Fruit fly (Drosophila melanogaster) whole organism, embryonic: ENCODE results near the gene Awh.

Source experiments
- ATbp ChIP-seq: fragments of 200-800 bp; sonication (Bioruptor generic); optimal IDR thresholded peaks from 2 replicates; lab custom pipeline; 2017; ENCODE audit warnings: missing biosample characterization, mild to moderate bottlenecking, missing genetic modification characterization, missing genetic modification reagents
- Abd-B ChIP-seq: fragments of 200-800 bp; sonication (Bioruptor generic); optimal IDR thresholded peaks from 2 replicates; lab custom pipeline; 2018; ENCODE audit warnings: missing biosample characterization, mild to moderate bottlenecking, missing genetic modification characterization, moderate library complexity
- Ada2b ChIP-seq: fragments of 200-800 bp; sonication (Bioruptor generic); IDR thresholded peaks from 2 replicates; pipeline ENCODE4 v1.3.6; 2022; ENCODE audit warnings: missing biosample characterization, missing genetic modification characterization
- Awh ChIP-seq: fragments of 200-800 bp; sonication (Bioruptor generic); IDR thresholded peaks from 2 replicates; pipeline ENCODE4, ENCODE4 v1.3.6; 2022; ENCODE audit warnings: missing biosample characterization, missing genetic modification characterization
- BtbVII ChIP-seq: fragments of 200-800 bp; sonication (Bioruptor generic); optimal IDR thresholded peaks from 3 replicates; lab custom pipeline; 2017; ENCODE audit warnings: missing biosample characterization, mild to moderate bottlenecking, missing genetic modification characterization
- Bteb2 ChIP-seq: fragments of 200-800 bp; sonication (Bioruptor generic); optimal IDR thresholded peaks from 2 replicates; lab custom pipeline; 2016; ENCODE audit warnings: missing biosample characterization, missing genetic modification characterization
- CG11398 ChIP-seq: fragments of 200-800 bp; sonication (Bioruptor generic); optimal IDR thresholded peaks from 2 replicates; lab custom pipeline; 2016; ENCODE audit warnings: missing biosample characterization, missing genetic modification characterization
- CG12155 ChIP-seq: fragments of 200-800 bp; sonication (Bioruptor generic); optimal IDR thresholded peaks from 3 replicates; lab custom pipeline; 2016; ENCODE audit warnings: missing biosample characterization, missing genetic modification characterization
- CG12769 ChIP-seq: fragments of 200-800 bp; sonication (Bioruptor generic); optimal IDR thresholded peaks from 2 replicates; lab custom pipeline; 2019; ENCODE audit warnings: missing biosample characterization, mild to moderate bottlenecking, missing genetic modification characterization, moderate library complexity
- CG13296 ChIP-seq: fragments of 200-800 bp; sonication (Bioruptor generic); optimal IDR thresholded peaks from 3 replicates; lab custom pipeline; 2018; ENCODE audit warnings: missing biosample characterization, mild to moderate bottlenecking, missing genetic modification characterization
- CG14014 ChIP-seq: fragments of 200-800 bp; sonication (Bioruptor generic); IDR thresholded peaks from 2 replicates; pipeline ENCODE4 v1.3.6; 2022; ENCODE audit warnings: missing biosample characterization, missing genetic modification characterization
- CG15011 ChIP-seq: fragments of 200-800 bp; sonication (Bioruptor generic); optimal IDR thresholded peaks from 3 replicates; lab custom pipeline; 2018; ENCODE audit warnings: missing biosample characterization, mild to moderate bottlenecking, missing genetic modification characterization
- CG1792 ChIP-seq: fragments of 200-800 bp; sonication (Bioruptor generic); optimal IDR thresholded peaks from 2 replicates; lab custom pipeline; 2016; ENCODE audit warnings: missing biosample characterization, missing genetic modification characterization
- CG2889 ChIP-seq: fragments of 200-800 bp; sonication (Bioruptor generic); IDR thresholded peaks from 3 replicates; pipeline ENCODE4 v1.3.6; 2022; ENCODE audit warnings: missing biosample characterization, missing genetic modification characterization
- CG31224 ChIP-seq: fragments of 200-800 bp; sonication (Bioruptor generic); IDR thresholded peaks from 2 replicates; pipeline ENCODE4 v1.3.6; 2022; ENCODE audit warnings: missing biosample characterization, missing genetic modification characterization
- CG7556 ChIP-seq: fragments of 200-800 bp; sonication (Bioruptor generic); optimal IDR thresholded peaks from 2 replicates; lab custom pipeline; 2017; ENCODE audit warnings: missing biosample characterization, mild to moderate bottlenecking, missing genetic modification characterization
- CG9437 ChIP-seq: fragments of 200-800 bp; sonication (Bioruptor generic); optimal IDR thresholded peaks from 2 replicates; lab custom pipeline; 2018; ENCODE audit warnings: missing biosample characterization, mild to moderate bottlenecking, missing genetic modification characterization
- Doc3 ChIP-seq: fragments of 200-800 bp; sonication (Bioruptor generic); IDR thresholded peaks from 3 replicates; pipeline ENCODE4 v1.3.6; 2022; ENCODE audit warnings: missing biosample characterization, missing genetic modification characterization; ENCODE audit not compliant: partially characterized antibody
- Dref ChIP-seq: fragments of 200-800 bp; sonication (Bioruptor generic); IDR thresholded peaks from 2 replicates; pipeline ENCODE4 v1.3.6; 2022; ENCODE audit warnings: missing biosample characterization, missing genetic modification characterization
- HLH54F ChIP-seq: fragments of 200-800 bp; sonication (Bioruptor generic); optimal IDR thresholded peaks from 3 replicates; lab custom pipeline; 2016; ENCODE audit warnings: missing biosample characterization, missing genetic modification characterization
- Hmr ChIP-seq: fragments of 200-800 bp; sonication (Bioruptor generic); optimal IDR thresholded peaks from 3 replicates; lab custom pipeline; 2017; ENCODE audit warnings: mild to moderate bottlenecking, missing biosample characterization, missing genetic modification reagents, missing genetic modification characterization
- Hmx ChIP-seq: fragments of 200-800 bp; sonication (Bioruptor generic); optimal IDR thresholded peaks from 2 replicates; lab custom pipeline; 2016; ENCODE audit warnings: missing biosample characterization, missing genetic modification characterization
- Ravus ChIP-seq: fragments of 200-800 bp; sonication (Bioruptor generic); IDR thresholded peaks from 2 replicates; pipeline ENCODE4 v1.3.6; 2022; ENCODE audit warnings: missing biosample characterization, missing genetic modification characterization
- Scr ChIP-seq: fragments of 200-800 bp; sonication (Bioruptor generic); IDR thresholded peaks from 2 replicates; pipeline ENCODE4 v1.3.6; 2022; ENCODE audit warnings: missing biosample characterization, missing genetic modification characterization; ENCODE audit not compliant: partially characterized antibody
- Taf1 ChIP-seq: fragments of 200-800 bp; sonication (Bioruptor generic); IDR thresholded peaks from 2 replicates; pipeline ENCODE4 v1.3.6; 2022; ENCODE audit warnings: missing biosample characterization, missing genetic modification characterization
- br ChIP-seq: fragments of >200 bp; optimal IDR thresholded peaks from 2 replicates; lab custom pipeline; 2017
- chm ChIP-seq: fragments of 200-800 bp; sonication (Bioruptor generic); IDR thresholded peaks from 2 replicates; pipeline ENCODE4 v1.3.6; 2022; ENCODE audit warnings: missing biosample characterization, missing genetic modification characterization
- cwo ChIP-seq: fragments of 200-800 bp; sonication (Bioruptor generic); optimal IDR thresholded peaks from 3 replicates; lab custom pipeline; 2017; ENCODE audit warnings: missing biosample characterization, missing genetic modification characterization, mild to moderate bottlenecking, moderate library complexity, missing genetic modification reagents
- danr ChIP-seq: fragments of 200-800 bp; sonication (Bioruptor generic); IDR thresholded peaks from 2 replicates; pipeline ENCODE4 v1.3.6; 2022; ENCODE audit warnings: missing biosample characterization, missing genetic modification characterization
- ewg ChIP-seq: fragments of 200-800 bp; sonication (Bioruptor generic); optimal IDR thresholded peaks from 3 replicates; lab custom pipeline; 2017; ENCODE audit warnings: mild to moderate bottlenecking, missing biosample characterization, missing genetic modification reagents, missing genetic modification characterization
- gfzf ChIP-seq: fragments of 200-800 bp; sonication (Bioruptor generic); optimal IDR thresholded peaks from 2 replicates; lab custom pipeline; 2016; ENCODE audit warnings: missing biosample characterization, mild to moderate bottlenecking, missing genetic modification characterization, moderate library complexity
- gsb ChIP-seq: fragments of 200-800 bp; sonication (Bioruptor generic); IDR thresholded peaks from 2 replicates; pipeline ENCODE4 v1.3.6; 2022; ENCODE audit warnings: missing biosample characterization, missing genetic modification characterization
- gsb-n ChIP-seq: fragments of 200-800 bp; sonication (Bioruptor generic); optimal IDR thresholded peaks from 3 replicates; lab custom pipeline; 2018; ENCODE audit warnings: missing biosample characterization, mild to moderate bottlenecking, missing genetic modification characterization
- gt ChIP-seq: fragments of 200-800 bp; sonication (Bioruptor generic); IDR thresholded peaks from 2 replicates; pipeline ENCODE4 v1.3.6; 2022; ENCODE audit warnings: missing biosample characterization, missing genetic modification characterization
- her ChIP-seq: fragments of 200-800 bp; sonication (Bioruptor generic); optimal IDR thresholded peaks from 2 replicates; lab custom pipeline; 2016; ENCODE audit warnings: missing biosample characterization, missing genetic modification characterization
- hth ChIP-seq: fragments of >200 bp; optimal IDR thresholded peaks from 2 replicates; lab custom pipeline; 2017; ENCODE audit warnings: inconsistent platforms
- kni ChIP-seq: fragments of 200-800 bp; sonication (Bioruptor generic); optimal IDR thresholded peaks from 3 replicates; lab custom pipeline; 2017; ENCODE audit warnings: mild to moderate bottlenecking, missing biosample characterization, missing genetic modification reagents, missing genetic modification characterization
- lola ChIP-seq, 3 experiments: fragments of >200 bp in 2 of 3; fragments of 200-800 bp in 1 of 3; sonication (Bioruptor generic) in 1 of 3; optimal IDR thresholded peaks; 2 replicates each; lab custom pipeline; 2017 to 2019; ENCODE audit warnings: missing biosample characterization in 3 of 3, missing genetic modification characterization in 3 of 3, mild to moderate bottlenecking in 1 of 3, moderate library complexity in 1 of 3
- nmo ChIP-seq: fragments of 200-800 bp; sonication (Bioruptor generic); optimal IDR thresholded peaks from 2 replicates; lab custom pipeline; 2018; ENCODE audit warnings: missing biosample characterization, mild to moderate bottlenecking, missing genetic modification characterization, moderate library complexity
- oc ChIP-seq: fragments of 200-800 bp; sonication (Bioruptor generic); optimal IDR thresholded peaks from 2 replicates; lab custom pipeline; 2018; ENCODE audit warnings: missing biosample characterization, mild to moderate bottlenecking, missing genetic modification characterization, moderate library complexity
- odd ChIP-seq: fragments of 200-800 bp; sonication (Bioruptor generic); optimal IDR thresholded peaks from 2 replicates; lab custom pipeline; 2017; ENCODE audit warnings: missing biosample characterization, mild to moderate bottlenecking, missing genetic modification characterization
- onecut ChIP-seq: fragments of 200-800 bp; sonication (Bioruptor generic); IDR thresholded peaks from 2 replicates; pipeline ENCODE4 v1.3.6; 2022; ENCODE audit warnings: missing biosample characterization, missing genetic modification characterization
- pros ChIP-seq: fragments of 200-800 bp; sonication (Bioruptor generic); optimal IDR thresholded peaks from 3 replicates; lab custom pipeline; 2019; ENCODE audit warnings: missing biosample characterization, mild to moderate bottlenecking, missing genetic modification characterization, moderate library complexity
- salm ChIP-seq: fragments of 200-800 bp; sonication (Bioruptor generic); optimal IDR thresholded peaks from 2 replicates; lab custom pipeline; 2018; ENCODE audit warnings: missing biosample characterization, mild to moderate bottlenecking, missing genetic modification characterization
- slou ChIP-seq: fragments of 200-800 bp; sonication (Bioruptor generic); optimal IDR thresholded peaks from 3 replicates; lab custom pipeline; 2016; ENCODE audit warnings: missing biosample characterization, missing genetic modification characterization
- stwl ChIP-seq: fragments of 200-800 bp; sonication (Bioruptor generic); optimal IDR thresholded peaks from 3 replicates; lab custom pipeline; 2018; ENCODE audit warnings: missing biosample characterization, mild to moderate bottlenecking, missing genetic modification characterization, moderate library complexity
- tll ChIP-seq, 2 experiments: fragments of 200-800 bp in 1 of 2; fragments of >200 bp in 1 of 2; sonication (Bioruptor generic) in 1 of 2; optimal IDR thresholded peaks; 2 replicates each; lab custom pipeline; 2017 to 2019; ENCODE audit warnings: missing biosample characterization in 2 of 2, missing genetic modification characterization in 2 of 2, mild to moderate bottlenecking in 1 of 2, moderate library complexity in 1 of 2
- tna ChIP-seq: fragments of 200-800 bp; sonication (Bioruptor generic); IDR thresholded peaks from 2 replicates; pipeline ENCODE4 v1.3.6; 2022; ENCODE audit warnings: missing biosample characterization, missing genetic modification characterization; ENCODE audit not compliant: partially characterized antibody
- trem ChIP-seq: fragments of 200-800 bp; optimal IDR thresholded peaks from 3 replicates; lab custom pipeline; 2019; ENCODE audit warnings: missing biosample characterization, mild to moderate bottlenecking, missing genetic modification characterization, moderate library complexity
- vfl ChIP-seq: fragments of 200-800 bp; sonication (Bioruptor generic); optimal IDR thresholded peaks from 2 replicates; lab custom pipeline; 2016; ENCODE audit warnings: missing biosample characterization, missing genetic modification characterization
- zen ChIP-seq: fragments of 200-800 bp; sonication (Bioruptor generic); optimal IDR thresholded peaks from 3 replicates; lab custom pipeline; 2018; ENCODE audit warnings: missing biosample characterization, mild to moderate bottlenecking, missing genetic modification characterization, moderate library complexity
- zf30C ChIP-seq: fragments of 200-800 bp; sonication (Bioruptor generic); optimal IDR thresholded peaks from 3 replicates; lab custom pipeline; 2018; ENCODE audit warnings: missing biosample characterization, mild to moderate bottlenecking, missing genetic modification characterization

The Awh gene

DNA sequence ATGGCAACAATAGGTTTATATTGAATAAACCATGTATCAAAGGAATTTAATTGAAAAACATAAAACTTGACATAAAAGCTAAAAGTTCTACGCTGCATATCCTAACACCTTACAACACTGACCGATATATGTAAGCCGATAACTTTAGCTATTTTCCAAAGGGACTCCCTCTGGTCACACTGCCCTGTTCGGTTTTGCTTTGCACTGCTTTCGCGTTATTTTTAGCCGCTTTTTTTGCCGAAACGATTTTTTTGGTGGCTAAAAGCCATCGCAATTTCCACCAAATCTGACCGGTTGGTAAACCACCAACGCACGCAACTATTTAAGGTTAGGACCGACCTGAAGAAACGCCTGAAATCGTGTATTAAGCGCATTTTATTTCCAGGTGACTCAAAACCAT is 34.9 kb upstream of the Awh start, which contains the start of the genes CG32263 and PIG-B (continued):
- TF ChIP-seq lola (GFP tag; optimal IDR thresholded peaks at IDR 0.05; lab: Kevin White, UChicago) (no peak), Ravus (GFP tag; lab: Robert Waterston, UW) (no peak), tna (GFP tag; lab: Robert Waterston, UW) (no peak), ATbp (no peak), br (no peak), gsb-n (tag; lab: Kevin White, UChicago) (no peak), gt (GFP tag; lab: Robert Waterston, UW) (no peak), CG14014 (GFP tag; lab: Robert Waterston, UW) (no peak), slou (GFP tag; lab: Kevin White, UChicago) (no peak), zf30C (GFP tag; lab: Kevin White, UChicago) (no peak), hth (lab: Kevin White, UChicago) (no peak), nmo (GFP tag; lab: Kevin White, UChicago) (peak; percentile 26), danr (GFP tag; lab: Robert Waterston, UW) (no peak), pros (no peak), CG2889 (no peak), Bteb2 (GFP tag; lab: Kevin White, UChicago) (no peak), HLH54F (GFP tag; lab: Kevin White, UChicago) (no peak), odd (GFP tag; lab: Kevin White, UChicago) (no peak), CG13296 (GFP tag; lab: Kevin White, UChicago) (no peak), onecut (no peak), trem (tag; lab: Kevin White, UChicago) (peak; percentile 38), her (GFP tag; lab: Kevin White, UChicago) (no peak), salm (tag; lab: Kevin White, UChicago) (no peak), Doc3 (peak; percentile 63; the same call in 2 of the 3 replicates), ewg (GFP tag; lab: Kevin White, UChicago) (no peak), Taf1 (GFP tag; lab: Robert Waterston, UW) (no peak), chm (GFP tag; lab: Robert Waterston, UW) (no peak), CG7556 (no peak), CG9437 (GFP tag; lab: Kevin White, UChicago) (no peak), Hmr (GFP tag; lab: Kevin White, UChicago) (no peak), CG12769 (tag; lab: Kevin White, UChicago) (no peak), Awh (GFP tag; lab: Robert Waterston, UW) (no peak), gsb (GFP tag; lab: Robert Waterston, UW) (no peak), cwo (GFP tag; lab: Kevin White, UChicago) (no peak), Dref (peak; percentile 81), Abd-B (GFP tag; lab: Kevin White, UChicago) (no peak), Hmx (no peak), CG31224 (GFP tag; lab: Robert Waterston, UW) (no peak), Scr (GFP tag; lab: Robert Waterston, UW) (peak; percentile 65), Ada2b (no peak), CG15011 (GFP tag; lab: Kevin White, UChicago) (no peak), CG12155 (no peak), stwl (tag; lab: Kevin White, UChicago) (peak; percentile 100), BtbVII (no peak), vfl (GFP tag; lab: Kevin White, UChicago) (no peak), gfzf (peak; percentile 83), oc (tag; lab: Kevin White, UChicago) (no peak), zen (no peak), CG1792 (no peak), CG11398 (GFP tag; lab: Kevin White, UChicago) (no peak), tll (GFP tag; optimal IDR thresholded peaks at IDR 0.05; lab: Kevin White, UChicago) (no peak), kni (no peak)
